Worm (Caenorhabditis elegans) whole organism, L2 larva: Measurements from ENCODE around the gene F14E5.2.
A peak's percentile ranks its signal among the peaks of the same experiment; 100 is the strongest.

ENCODE experiments used
- C34F6.9 ChIP-seq: fragments of 150-350 bp; optimal IDR thresholded peaks from 2 replicates; lab custom pipeline; 2014; ENCODE audit warnings: missing biosample characterization, missing genetic modification characterization
- F13H6.1 ChIP-seq: sonication (generic microtip); optimal IDR thresholded peaks from 2 replicates; lab custom pipeline; 2016; ENCODE audit warnings: missing genetic modification characterization, missing compliant biosample characterization
- R02D3.7 ChIP-seq: fragments of 150-350 bp; optimal IDR thresholded peaks from 2 replicates; lab custom pipeline; 2014; ENCODE audit warnings: missing biosample characterization, missing genetic modification characterization
- Y55F3AM.14 ChIP-seq: fragments of 200-800 bp; sonication (Bioruptor generic); optimal IDR thresholded peaks from 2 replicates; lab custom pipeline; 2018; ENCODE audit warnings: mild to moderate bottlenecking, missing genetic modification characterization, missing compliant biosample characterization
- ZK546.5 ChIP-seq: sonication (generic microtip); optimal IDR thresholded peaks from 2 replicates; lab custom pipeline; 2017; ENCODE audit warnings: missing biosample characterization, missing genetic modification characterization
- alr-1 ChIP-seq: fragments of 150-350 bp; optimal IDR thresholded peaks from 2 replicates; lab custom pipeline; 2014; ENCODE audit warnings: missing biosample characterization, missing genetic modification characterization
- ama-1 ChIP-seq: fragments of 150-350 bp; optimal IDR thresholded peaks from 2 replicates; lab custom pipeline; 2018; ENCODE audit warnings: inconsistent platforms
- blmp-1 ChIP-seq: sonication (generic microtip); optimal IDR thresholded peaks from 2 replicates; lab custom pipeline; 2017; ENCODE audit warnings: missing genetic modification characterization, mild to moderate bottlenecking, missing compliant biosample characterization, antibody characterized with exemption, moderate library complexity; ENCODE audit not compliant: insufficient read depth
- ceh-16 ChIP-seq: fragments of 150-350 bp; optimal IDR thresholded peaks from 2 replicates; lab custom pipeline; 2014; ENCODE audit warnings: missing biosample characterization, missing genetic modification characterization
- ceh-82 ChIP-seq: fragments of 150-350 bp; optimal IDR thresholded peaks from 2 replicates; lab custom pipeline; 2014; ENCODE audit warnings: missing biosample characterization, missing genetic modification characterization
- crh-2 ChIP-seq: sonication (generic microtip); optimal IDR thresholded peaks from 2 replicates; lab custom pipeline; 2017; ENCODE audit warnings: missing biosample characterization, missing genetic modification characterization
- egl-27 ChIP-seq: sonication (generic microtip); optimal IDR thresholded peaks from 3 replicates; lab custom pipeline; 2017; ENCODE audit warnings: missing biosample characterization, missing genetic modification reagents, missing genetic modification characterization
- elt-1 ChIP-seq: fragments of 150-350 bp; optimal IDR thresholded peaks from 2 replicates; lab custom pipeline; 2014; ENCODE audit warnings: missing biosample characterization, missing genetic modification characterization
- elt-3 ChIP-seq: sonication (generic microtip); optimal IDR thresholded peaks from 2 replicates; lab custom pipeline; 2017; ENCODE audit warnings: missing biosample characterization, missing genetic modification characterization
- fos-1 ChIP-seq: fragments of 150-350 bp; optimal IDR thresholded peaks from 2 replicates; lab custom pipeline; 2014; ENCODE audit warnings: missing biosample characterization, missing genetic modification characterization
- gmeb-1 ChIP-seq: fragments of 150-350 bp; optimal IDR thresholded peaks from 2 replicates; lab custom pipeline; 2014; ENCODE audit warnings: missing biosample characterization, missing genetic modification characterization
- lin-39 ChIP-seq: fragments of 150-350 bp; optimal IDR thresholded peaks from 2 replicates; lab custom pipeline; 2014; ENCODE audit warnings: missing biosample characterization, missing genetic modification reagents, missing genetic modification characterization
- lsy-2 ChIP-seq, 2 experiments: fragments of 150-350 bp in 1 of 2; sonication (generic microtip) in 1 of 2; optimal IDR thresholded peaks; 2 replicates each; lab custom pipeline; 2014 to 2017; ENCODE audit warnings: missing biosample characterization in 2 of 2, missing genetic modification characterization in 2 of 2
- mab-5 ChIP-seq: fragments of 150-350 bp; optimal IDR thresholded peaks from 2 replicates; lab custom pipeline; 2014; ENCODE audit warnings: missing biosample characterization, missing genetic modification characterization
- mbf-1 ChIP-seq: sonication (generic microtip); optimal IDR thresholded peaks from 2 replicates; lab custom pipeline; 2017; ENCODE audit warnings: missing biosample characterization, missing genetic modification characterization
- mdl-1 ChIP-seq, 2 experiments: fragments of 150-350 bp in 1 of 2; sonication (generic microtip) in 1 of 2; optimal IDR thresholded peaks; 2 replicates each; lab custom pipeline; 2017; ENCODE audit warnings: missing biosample characterization in 2 of 2, missing genetic modification characterization in 2 of 2
- nhr-11 ChIP-seq: fragments of 150-350 bp; optimal IDR thresholded peaks from 2 replicates; lab custom pipeline; 2014; ENCODE audit warnings: missing biosample characterization, missing genetic modification characterization
- nhr-12 ChIP-seq: fragments of 150-350 bp; optimal IDR thresholded peaks from 2 replicates; lab custom pipeline; 2014; ENCODE audit warnings: missing biosample characterization, missing genetic modification characterization
- nhr-21 ChIP-seq: fragments of 150-350 bp; optimal IDR thresholded peaks from 2 replicates; lab custom pipeline; 2014; ENCODE audit warnings: missing biosample characterization, missing genetic modification characterization
- nhr-237 ChIP-seq: fragments of 150-350 bp; optimal IDR thresholded peaks from 2 replicates; lab custom pipeline; 2014; ENCODE audit warnings: missing biosample characterization, missing genetic modification characterization
- nhr-25 ChIP-seq: fragments of 150-350 bp; sonication (generic microtip); optimal IDR thresholded peaks from 3 replicates; lab custom pipeline; 2014; ENCODE audit warnings: missing biosample characterization, missing genetic modification characterization
- nhr-6 ChIP-seq: fragments of 150-350 bp; optimal IDR thresholded peaks from 2 replicates; lab custom pipeline; 2014; ENCODE audit warnings: missing biosample characterization, missing genetic modification characterization
- nhr-77 ChIP-seq: fragments of 150-350 bp; optimal IDR thresholded peaks from 2 replicates; lab custom pipeline; 2014; ENCODE audit warnings: missing biosample characterization, missing genetic modification characterization
- peb-1 ChIP-seq: fragments of 150-350 bp; optimal IDR thresholded peaks from 2 replicates; lab custom pipeline; 2014; ENCODE audit warnings: missing biosample characterization, missing genetic modification characterization
- skn-1 ChIP-seq: sonication (generic microtip); optimal IDR thresholded peaks from 2 replicates; lab custom pipeline; 2017; ENCODE audit warnings: missing biosample characterization, missing genetic modification characterization
- sma-3 ChIP-seq: sonication (generic microtip); optimal IDR thresholded peaks from 2 replicates; lab custom pipeline; 2016; ENCODE audit warnings: missing genetic modification reagents, missing genetic modification characterization, missing compliant biosample characterization
- sma-9 ChIP-seq, 2 experiments: fragments of 150-350 bp in 1 of 2; sonication (generic microtip) in 1 of 2; optimal IDR thresholded peaks; 2 replicates each; lab custom pipeline; 2014 to 2016; ENCODE audit warnings: missing genetic modification characterization in 2 of 2, mild to moderate bottlenecking in 1 of 2, missing biosample characterization in 1 of 2, missing compliant biosample characterization in 1 of 2, missing genetic modification reagents in 1 of 2, moderate library complexity in 1 of 2
- snpc-4 ChIP-seq: fragments of 150-350 bp; optimal IDR thresholded peaks from 2 replicates; lab custom pipeline; 2014; ENCODE audit warnings: missing biosample characterization, missing genetic modification characterization
- unc-39 ChIP-seq: fragments of 150-350 bp; optimal IDR thresholded peaks from 2 replicates; lab custom pipeline; 2014; ENCODE audit warnings: missing biosample characterization, missing genetic modification characterization
- unc-55 ChIP-seq: fragments of 150-350 bp; sonication (generic microtip); optimal IDR thresholded peaks from 3 replicates; lab custom pipeline; 2014; ENCODE audit warnings: missing biosample characterization, missing genetic modification reagents, missing genetic modification characterization
- unc-62 ChIP-seq: fragments of 150-350 bp; optimal IDR thresholded peaks from 2 replicates; lab custom pipeline; 2014; ENCODE audit warnings: missing biosample characterization, missing genetic modification reagents, missing genetic modification characterization
- zag-1 ChIP-seq: fragments of 150-350 bp; optimal IDR thresholded peaks from 2 replicates; lab custom pipeline; 2014; ENCODE audit warnings: missing biosample characterization, missing genetic modification characterization
- ztf-4 ChIP-seq: fragments of 150-350 bp; optimal IDR thresholded peaks from 2 replicates; lab custom pipeline; 2014; ENCODE audit warnings: missing biosample characterization, missing genetic modification characterization

F14E5.2 gene

DNA sequence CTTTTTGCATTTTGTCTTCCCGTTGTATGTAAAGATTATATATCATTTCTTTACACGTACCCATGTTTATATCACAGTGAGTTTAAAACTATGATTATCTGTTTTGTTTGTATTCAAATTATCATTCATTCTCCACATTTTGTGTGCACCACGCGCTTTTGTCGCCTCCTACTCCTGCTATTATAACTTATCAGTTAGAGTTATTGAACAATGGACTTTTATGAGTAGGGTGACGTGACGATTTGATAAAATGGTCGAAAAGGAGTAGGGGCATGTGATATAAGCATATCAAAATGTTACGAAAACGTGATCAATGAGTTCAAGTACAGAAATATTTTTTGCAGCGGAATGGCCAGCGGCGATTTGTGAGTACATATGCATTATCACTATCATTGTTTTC lies 45.8 kb downstream of the F14E5.2 start:
- no peak for TF ChIP-seq ztf-4
- TF ChIP-seq alr-1, result no peak
- peak in 1 of 2 experiments; percentile 39 for TF ChIP-seq lsy-2 (tag; optimal IDR thresholded peaks at IDR 0.05; lab: Kevin White, UChicago)
- TF ChIP-seq ceh-82 (tag; lab: Kevin White, UChicago), result no peak
- TF ChIP-seq mdl-1 (tag; optimal IDR thresholded peaks at IDR 0.05; lab: Kevin White, UChicago), result peak in 1 of 2 experiments; percentile 37
- TF ChIP-seq ZK546.5 (tag; lab: Kevin White, UChicago), result no peak
- peak; percentile 1 for TF ChIP-seq gmeb-1 (tag; lab: Kevin White, UChicago)
- no peak for TF ChIP-seq blmp-1
- TF ChIP-seq ceh-16, result no peak
- no peak for TF ChIP-seq unc-62 (GFP tag; lab: Kevin White, UChicago)
- TF ChIP-seq unc-39 (tag; lab: Kevin White, UChicago), result no peak
- peak; percentile 94 for TF ChIP-seq sma-9 (GFP tag; optimal IDR thresholded peaks at IDR 0.05; lab: Kevin White, UChicago)
- no peak for TF ChIP-seq sma-9 (tag; optimal IDR thresholded peaks at IDR 0.05; lab: Kevin White, UChicago)
- no peak for TF ChIP-seq unc-55 (GFP tag; lab: Kevin White, UChicago)
- TF ChIP-seq F13H6.1 (tag; lab: Kevin White, UChicago), result peak; percentile 70
- no peak for TF ChIP-seq nhr-25 (tag; lab: Kevin White, UChicago)
- no peak for TF ChIP-seq egl-27 (tag; lab: Kevin White, UChicago)
- no peak for TF ChIP-seq mbf-1 (tag; lab: Kevin White, UChicago)
- no peak for TF ChIP-seq peb-1 (tag; lab: Kevin White, UChicago)
- TF ChIP-seq skn-1, result peak; percentile 84
- peak; percentile 38 for TF ChIP-seq sma-3 (GFP tag; lab: Kevin White, UChicago)
- peak; percentile 85 for TF ChIP-seq fos-1
- no peak for TF ChIP-seq nhr-12 (tag; lab: Kevin White, UChicago)
- TF ChIP-seq nhr-6, result no peak
- TF ChIP-seq zag-1 (tag; lab: Kevin White, UChicago), result no peak
- peak; percentile 90 for TF ChIP-seq crh-2 (tag; lab: Kevin White, UChicago)
- TF ChIP-seq lin-39 (tag; lab: Kevin White, UChicago), result no peak
- TF ChIP-seq C34F6.9 (tag; lab: Kevin White, UChicago), result no peak
- no peak for TF ChIP-seq snpc-4 (tag; lab: Kevin White, UChicago)
- TF ChIP-seq nhr-21 (tag; lab: Kevin White, UChicago), result peak; percentile 8
- TF ChIP-seq nhr-11 (tag; lab: Kevin White, UChicago), result no peak
- no peak for TF ChIP-seq Y55F3AM.14 (GFP tag; lab: Kevin White, UChicago)
- TF ChIP-seq ama-1 (lab: Kevin White, UChicago), result no peak
- TF ChIP-seq nhr-237 (tag; lab: Kevin White, UChicago), result no peak
- no peak for TF ChIP-seq elt-3 (tag; lab: Kevin White, UChicago)

- TF ChIP-seq nhr-77 (tag; lab: Kevin White, UChicago) (no peak), nhr-11 (tag; lab: Kevin White, UChicago) (no peak), unc-39 (tag; lab: Kevin White, UChicago) (no peak), unc-55 (GFP tag; lab: Kevin White, UChicago) (no peak), lsy-2 (tag; optimal IDR thresholded peaks at IDR 0.05; lab: Kevin White, UChicago) (no peak), R02D3.7 (tag; lab: Kevin White, UChicago) (no peak), mdl-1 (tag; optimal IDR thresholded peaks at IDR 0.05; lab: Kevin White, UChicago) (no peak), ZK546.5 (tag; lab: Kevin White, UChicago) (no peak), egl-27 (tag; lab: Kevin White, UChicago) (no peak), nhr-237 (tag; lab: Kevin White, UChicago) (no peak), ama-1 (lab: Kevin White, UChicago) (no peak), gmeb-1 (tag; lab: Kevin White, UChicago) (no peak)
Measured at ce11 chrII:8381197-8381596, 47.5 kb downstream of the F14E5.2 start, which contains the start of gene F49E12.12. Gene F49E12.12 (plus strand): TSS chrII:8381497.

ce11 chrII:8380188-8380587 lies 48.5 kb downstream of the F14E5.2 start:
- TF ChIP-seq unc-55 (GFP tag; lab: Kevin White, UChicago) (no peak), nhr-77 (tag; lab: Kevin White, UChicago) (no peak), nhr-11 (tag; lab: Kevin White, UChicago) (no peak), elt-1 (tag; lab: Kevin White, UChicago) (no peak), blmp-1 (peak; percentile 77), ztf-4 (no peak), mab-5 (tag; lab: Kevin White, UChicago) (no peak), crh-2 (tag; lab: Kevin White, UChicago) (no peak)
